Fruit fly (Drosophila melanogaster): ENCODE measurements around the gene emb.

emb gene

dm6 chr2L:8382646-8383045 lies 20.7 kb upstream of the emb start, which contains the start of the genes CG13392 and Rcd4 (continued):
- TF ChIP-seq Lpt (GFP tag; optimal IDR thresholded peaks at IDR 0.05) (no peak), crp (GFP tag; optimal IDR thresholded peaks at IDR 0.05) (peak; percentile 60 to 91), Sin3A (optimal IDR thresholded peaks at IDR 0.05) (peak; percentile 32), CG8765 (GFP tag; IDR thresholded peaks at IDR 0.05) (0 out of 2 replicates have a peak, but pooled peaks have one; percentile 30), Adf1 (GFP tag; IDR thresholded peaks at IDR 0.05) (no peak; the same call in 1 of the 2 replicates), CG2199 (GFP tag; IDR thresholded peaks at IDR 0.05) (no peak), CG2889 (GFP tag; IDR thresholded peaks at IDR 0.05) (no peak), gcm (GFP tag; optimal IDR thresholded peaks at IDR 0.05) (no peak), CG7271 (tag; optimal IDR thresholded peaks at IDR 0.05) (peak; percentile 70), cato (GFP tag; optimal IDR thresholded peaks at IDR 0.05; ENCODE audit: borderline replicate concordance) (no peak), Atf3 (GFP tag; optimal IDR thresholded peaks at IDR 0.05) (peak; percentile 59), ftz-f1 (GFP tag; optimal IDR thresholded peaks at IDR 0.05) (peak; percentile 23), vfl (GFP tag; optimal IDR thresholded peaks at IDR 0.05) (peak; percentile 68), ems (GFP tag; optimal IDR thresholded peaks at IDR 0.05) (peak; percentile 67), CG12219 (GFP tag; optimal IDR thresholded peaks at IDR 0.05) (peak; percentile 42), CG30403 (GFP tag; optimal IDR thresholded peaks at IDR 0.05) (peak; percentile 71), Ptx1 (GFP tag; IDR thresholded peaks at IDR 0.05) (peak; percentile 62), CG34422 (GFP tag; IDR thresholded peaks at IDR 0.05) (peak; percentile 91), lilli (GFP tag; optimal IDR thresholded peaks at IDR 0.05) (peak; percentile 83), eve (GFP tag; optimal IDR thresholded peaks at IDR 0.05) (no peak), insv (GFP tag; optimal IDR thresholded peaks at IDR 0.05) (peak in 1 of 2 experiments; percentile 42), hth (optimal IDR thresholded peaks at IDR 0.05) (no peak), CG3726 (GFP tag; IDR thresholded peaks at IDR 0.05) (no peak), CG16779 (GFP tag; IDR thresholded peaks at IDR 0.05) (peak; percentile 84), cg (GFP tag; optimal IDR thresholded peaks at IDR 0.05) (no peak), Pdp1 (GFP tag; optimal IDR thresholded peaks at IDR 0.05) (peak; percentile 73 to 82), CG17328 (GFP tag; IDR thresholded peaks at IDR 0.05) (0 out of 2 replicates have a peak, but pooled peaks have one; percentile 18), tio (GFP tag; optimal IDR thresholded peaks at IDR 0.05) (no peak), CG7786 (GFP tag; optimal IDR thresholded peaks at IDR 0.05) (peak; percentile 88), CG8290 (GFP tag; optimal IDR thresholded peaks at IDR 0.05) (peak; percentile 70), CG8290 (tag; optimal IDR thresholded peaks at IDR 0.05) (peak; percentile 42 to 96), E2f1 (GFP tag; IDR thresholded peaks at IDR 0.05) (peak; percentile 33; the same call in 1 of the 2 replicates), ab (GFP tag; optimal IDR thresholded peaks at IDR 0.05) (no peak), CG12942 (GFP tag; optimal IDR thresholded peaks at IDR 0.05) (peak; percentile 71), schlank (tag; optimal IDR thresholded peaks at IDR 0.05) (peak; percentile 62), ERR (GFP tag; optimal IDR thresholded peaks at IDR 0.05) (peak; percentile 81), Sry-β (GFP tag; optimal IDR thresholded peaks at IDR 0.05) (peak; percentile 42), CG42726 (GFP tag; IDR thresholded peaks at IDR 0.05; ENCODE audit: partially characterized antibody) (no peak)

dm6 chr2L:8384108-8384601 lies 19.2 kb upstream of the emb start, which contains the start of the genes Dad1 and CG13384:
Gene Dad1, minus strand, starts transcription at chr2L:8384137.
Gene CG13384, plus strand, starts transcription at chr2L:8384455.
- TF ChIP-seq CG6175 (GFP tag; IDR thresholded peaks at IDR 0.05) (peak; percentile 80; the same call in 2 of the 3 replicates), crc (GFP tag; optimal IDR thresholded peaks at IDR 0.05) (no peak), Kr (GFP tag; optimal IDR thresholded peaks at IDR 0.05) (peak; percentile 65), CG34224 (GFP tag; IDR thresholded peaks at IDR 0.05; ENCODE audit: partially characterized antibody) (peak; percentile 35; the same call in 2 of the 3 replicates), repo (GFP tag; optimal IDR thresholded peaks at IDR 0.05) (no peak), Max (GFP tag; optimal IDR thresholded peaks at IDR 0.05) (peak; percentile 84), crp (GFP tag; optimal IDR thresholded peaks at IDR 0.05) (peak in 1 of 2 experiments; percentile 58), CG18599 (GFP tag; optimal IDR thresholded peaks at IDR 0.05) (peak; percentile 96), CG9437 (GFP tag; optimal IDR thresholded peaks at IDR 0.05) (peak; percentile 87), gcm2 (GFP tag; optimal IDR thresholded peaks at IDR 0.05) (no peak), Tbp (GFP tag; optimal IDR thresholded peaks at IDR 0.05) (no peak), CG9609 (GFP tag; optimal IDR thresholded peaks at IDR 0.05) (no peak), Myb (GFP tag; optimal IDR thresholded peaks at IDR 0.05) (peak; percentile 28), CG7839 (tag; optimal IDR thresholded peaks at IDR 0.05) (peak; percentile 96), CG12299 (tag; optimal IDR thresholded peaks at IDR 0.05) (peak; percentile 93), NfI (GFP tag; optimal IDR thresholded peaks at IDR 0.05) (peak; percentile 91), CG15073 (GFP tag; optimal IDR thresholded peaks at IDR 0.05) (peak; percentile 43)
